Worm (Caenorhabditis elegans): ENCODE measurements around the gene Y55F3BR.11.
"Not testable (repeated sequence)": the region's sequence is repeated elsewhere in the genome, so short reads cannot be mapped to it uniquely, and the experiment has no call there.

DNA sequence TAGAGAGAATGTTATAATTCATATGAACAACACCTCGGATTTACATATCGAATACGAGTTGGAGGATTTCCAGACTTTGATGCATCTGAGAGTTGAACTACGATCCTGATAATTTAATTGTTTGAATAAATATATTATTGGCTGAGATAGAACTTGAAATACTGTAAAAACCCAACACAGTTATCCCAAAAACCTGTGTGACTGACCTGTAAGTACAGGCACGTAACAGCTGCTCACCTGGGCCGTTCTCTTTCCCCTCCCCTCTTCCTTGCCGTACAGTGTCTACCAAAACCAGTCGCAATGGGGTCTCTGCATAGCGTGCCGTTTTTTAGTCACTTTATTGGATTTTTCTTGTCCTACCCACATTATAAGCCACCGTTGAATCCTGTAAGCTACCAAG, 49.9 kb downstream of the Y55F3BR.11 start, which contains the start of gene fbxc-12:
- TF ChIP-seq ceh-82 (tag; optimal IDR thresholded peaks at IDR 0.05); lin-13 (GFP tag; optimal IDR thresholded peaks at IDR 0.05); aha-1 (tag); unc-39 (tag; optimal IDR thresholded peaks at IDR 0.05); dpl-1 (GFP tag; optimal IDR thresholded peaks at IDR 0.05); aly-2 (tag; optimal IDR thresholded peaks at IDR 0.05); nhr-77 (tag; optimal IDR thresholded peaks at IDR 0.05); mxl-3 (GFP tag; optimal IDR thresholded peaks at IDR 0.05); dmd-8 (GFP tag; IDR thresholded peaks at IDR 0.05); nhr-41 (GFP tag; IDR thresholded peaks at IDR 0.05): not testable (repeated sequence)
